Worm (Caenorhabditis elegans): Measurements from ENCODE around the gene let-653.

- no peak for TF ChIP-seq ZK546.5 (tag; optimal IDR thresholded peaks at IDR 0.05)
- TF ChIP-seq nhr-23 (tag; optimal IDR thresholded peaks at IDR 0.05) = no peak
- no peak for TF ChIP-seq nhr-6 (tag; optimal IDR thresholded peaks at IDR 0.05)
Observed at ce11 chrIV:11923074-11923473, 37.7 kb downstream of the let-653 start, which contains the start of gene srlf-31.

All from whole organism, L2 larva.